Fruit fly (Drosophila melanogaster) Kc167 (cell line): ENCODE measurements around the gene ssh.

Experiments
- Myc ChIP-seq: fragments of >200 bp; optimal IDR thresholded peaks from 2 replicates; lab custom pipeline; 2017; ENCODE audit warnings: missing external identifiers
- Sin3A ChIP-seq: fragments of >200 bp; optimal IDR thresholded peaks from 2 replicates; lab custom pipeline; 2018; ENCODE audit warnings: missing external identifiers
- h ChIP-seq: fragments of >200 bp; optimal IDR thresholded peaks from 3 replicates; lab custom pipeline; 2018; ENCODE audit warnings: missing external identifiers
- insv ChIP-seq: fragments of >200 bp; optimal IDR thresholded peaks from 3 replicates; lab custom pipeline; 2018; ENCODE audit warnings: missing external identifiers
- psq ChIP-seq: fragments of >200 bp; optimal IDR thresholded peaks from 2 replicates; lab custom pipeline; 2017; ENCODE audit warnings: missing external identifiers
- ttk ChIP-seq: sonication (Bioruptor generic); optimal IDR thresholded peaks from 2 replicates; lab custom pipeline; 2017; ENCODE audit warnings: missing external identifiers

DNA sequence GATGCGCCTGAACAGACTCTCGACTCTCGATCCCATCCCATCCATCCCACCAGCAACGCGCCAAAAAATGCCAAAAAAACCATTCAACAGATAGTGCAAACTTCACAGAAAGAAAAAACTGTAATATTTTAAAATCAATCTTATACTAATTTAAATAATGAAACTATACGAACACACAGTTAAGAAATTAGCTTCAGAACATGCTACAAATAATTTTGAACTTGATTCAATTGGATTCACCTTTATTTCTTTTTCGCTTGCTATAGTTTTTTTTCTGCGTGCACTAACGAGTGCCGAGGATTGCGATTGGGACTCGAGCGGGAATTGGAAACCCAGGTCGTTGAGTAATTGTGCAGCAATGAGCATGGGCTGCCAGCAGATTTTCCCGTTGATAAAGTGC, 36.7 kb downstream of the ssh start:
- TF ChIP-seq Myc (lab: Kevin White, UChicago) (no peak), h (no peak), ttk (lab: Kevin White, UChicago) (no peak), Sin3A (no peak), psq (lab: Kevin White, UChicago) (no peak), insv (no peak)
